Fruit fly (Drosophila melanogaster): ENCODE data around the gene Set8.

Gene Set8

DNA sequence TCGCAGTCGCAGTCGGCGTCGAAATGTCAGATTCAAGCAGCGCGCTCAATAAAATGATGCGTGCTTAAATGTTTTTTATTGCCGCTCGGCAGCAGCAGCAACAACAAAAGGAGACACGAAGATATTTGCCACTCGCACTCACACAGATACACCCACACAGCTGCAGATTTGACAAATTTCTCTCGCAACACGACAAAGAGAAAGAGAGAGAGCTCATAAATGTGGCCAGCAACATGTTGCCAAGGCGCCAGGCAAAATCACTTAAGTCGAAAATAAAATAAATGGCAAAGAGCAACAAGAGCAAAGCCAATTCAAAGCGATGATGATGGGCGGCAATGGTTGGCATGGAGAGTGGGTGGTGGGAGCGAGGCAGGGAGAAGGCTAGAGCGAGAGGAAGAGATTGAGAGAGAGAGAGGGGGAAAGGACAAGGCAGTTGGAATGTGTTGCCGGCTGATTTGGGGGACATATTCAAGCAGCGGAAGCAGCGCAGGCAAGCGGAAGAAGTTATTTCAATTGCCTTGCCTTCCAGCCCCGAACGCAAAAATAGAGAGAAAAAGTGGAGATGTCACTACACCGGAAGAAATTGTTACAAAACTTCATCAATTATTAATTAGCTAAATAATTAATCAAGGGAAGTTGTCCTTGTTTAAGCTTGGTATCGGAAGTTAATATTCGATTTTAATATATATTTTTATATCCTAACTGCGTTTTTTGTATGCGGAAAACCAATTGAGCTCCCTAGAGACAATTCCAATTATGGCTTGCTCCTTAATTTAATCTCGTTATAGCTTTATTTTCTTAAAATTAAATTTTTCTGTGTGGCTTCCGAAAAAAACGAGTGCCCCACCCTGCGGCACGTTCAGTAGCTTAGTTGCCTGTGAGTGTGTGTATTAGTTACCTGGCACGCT is 31.3 kb downstream of the Set8 start (continued):
- TF ChIP-seq CG9932 (GFP tag; IDR thresholded peaks at IDR 0.05) (peak; percentile 30; the same call in 1 of the 2 replicates), Optix (GFP tag; IDR thresholded peaks at IDR 0.05) (no peak), odd (GFP tag; optimal IDR thresholded peaks at IDR 0.05) (peak; percentile 51), cato (GFP tag; optimal IDR thresholded peaks at IDR 0.05; ENCODE audit: borderline replicate concordance) (peak; percentile 31), sima (GFP tag; optimal IDR thresholded peaks at IDR 0.05) (no peak), Trl (optimal IDR thresholded peaks at IDR 0.05) (peak; percentile 69 to 84), Trl (GFP tag; optimal IDR thresholded peaks at IDR 0.05) (no peak), CG11093 (GFP tag; IDR thresholded peaks at IDR 0.05) (no peak), ind (GFP tag; optimal IDR thresholded peaks at IDR 0.05) (peak; percentile 48), H15 (GFP tag; IDR thresholded peaks at IDR 0.05) (0 out of 3 replicates have a peak, but pooled peaks have one; percentile 6), CG11504 (tag; optimal IDR thresholded peaks at IDR 0.05) (peak; percentile 100), CG31388 (GFP tag; optimal IDR thresholded peaks at IDR 0.05) (no peak), gce (GFP tag; IDR thresholded peaks at IDR 0.05) (no peak), CG5245 (GFP tag; optimal IDR thresholded peaks at IDR 0.05) (peak; percentile 30), Sox100B (GFP tag; optimal IDR thresholded peaks at IDR 0.05) (peak; percentile 49), CG8924 (tag; optimal IDR thresholded peaks at IDR 0.05) (peak; percentile 65), Fer2 (tag; optimal IDR thresholded peaks at IDR 0.05) (peak; percentile 26), Hmr (GFP tag; optimal IDR thresholded peaks at IDR 0.05) (peak; percentile 82), mam (GFP tag; optimal IDR thresholded peaks at IDR 0.05) (peak; percentile 32), nmo (GFP tag; optimal IDR thresholded peaks at IDR 0.05) (peak; percentile 64), dysf (GFP tag; IDR thresholded peaks at IDR 0.05) (peak; percentile 69), eyg (GFP tag; optimal IDR thresholded peaks at IDR 0.05) (no peak), CG3847 (GFP tag; IDR thresholded peaks at IDR 0.05) (0 out of 2 replicates have a peak, but pooled peaks have one; percentile 29), CG10654 (GFP tag; optimal IDR thresholded peaks at IDR 0.05) (peak; percentile 21), CG15514 (GFP tag; optimal IDR thresholded peaks at IDR 0.05) (peak; percentile 54), Mrtf (GFP tag; IDR thresholded peaks at IDR 0.05) (0 out of 3 replicates have a peak, but pooled peaks have one; percentile 12), lmd (GFP tag; IDR thresholded peaks at IDR 0.05) (peak; percentile 50), Fer1 (GFP tag; optimal IDR thresholded peaks at IDR 0.05) (peak; percentile 66), hkb (optimal IDR thresholded peaks at IDR 0.05) (no peak), hkb (GFP tag; IDR thresholded peaks at IDR 0.05) (peak; percentile 78), Mes4 (GFP tag; optimal IDR thresholded peaks at IDR 0.05) (no peak), jumu (GFP tag; optimal IDR thresholded peaks at IDR 0.05) (peak; percentile 23), CG32532 (GFP tag; IDR thresholded peaks at IDR 0.05) (peak; percentile 57; the same call in 1 of the 2 replicates), MBD-R2 (GFP tag; IDR thresholded peaks at IDR 0.05) (0 out of 2 replicates have a peak, but pooled peaks have one; percentile 13), CG14710 (tag; optimal IDR thresholded peaks at IDR 0.05) (peak; percentile 31), bigmax (GFP tag; optimal IDR thresholded peaks at IDR 0.05) (no peak), Dip3 (GFP tag; optimal IDR thresholded peaks at IDR 0.05) (peak; percentile 21), Fer3 (tag; optimal IDR thresholded peaks at IDR 0.05) (peak; percentile 56), CG10209 (GFP tag; optimal IDR thresholded peaks at IDR 0.05) (peak; percentile 65), sisA (GFP tag; IDR thresholded peaks at IDR 0.05) (peak; percentile 61), jing (GFP tag; optimal IDR thresholded peaks at IDR 0.05) (no peak), zen2 (GFP tag; IDR thresholded peaks at IDR 0.05; ENCODE audit: partially characterized antibody) (no peak), CG6689 (GFP tag; IDR thresholded peaks at IDR 0.05) (peak; percentile 58; the same call in 1 of the 2 replicates), CG17829 (tag; optimal IDR thresholded peaks at IDR 0.05) (peak; percentile 46), fd102C (GFP tag; optimal IDR thresholded peaks at IDR 0.05) (no peak), gt (GFP tag; IDR thresholded peaks at IDR 0.05) (no peak), CG3281 (GFP tag; optimal IDR thresholded peaks at IDR 0.05) (peak; percentile 75), CG11696 (GFP tag; IDR thresholded peaks at IDR 0.05) (0 out of 2 replicates have a peak, but pooled peaks have one; percentile 25), Ssrp (tag; optimal IDR thresholded peaks at IDR 0.05) (peak; percentile 41)

All from whole organism, embryonic.